Fruit fly (Drosophila melanogaster): ENCODE results near the gene CG32318.
"Not testable (repeated sequence)": the region's sequence is repeated elsewhere in the genome, so short reads cannot be mapped to it uniquely, and the experiment has no call there.

CG32318 gene

dm6 chr3L:1246823-1247222 lies at the start of gene CG32318:
CG32318 (minus strand) TSS chr3L:1246923.
- not testable (repeated sequence) for TF ChIP-seq CG1620, CG7045, pad (GFP tag; optimal IDR thresholded peaks at IDR 0.05)

- TF ChIP-seq CG1620 (GFP tag; optimal IDR thresholded peaks at IDR 0.05): peak; percentile 49
- TF ChIP-seq cnc (optimal IDR thresholded peaks at IDR 0.05): no peak
- peak; percentile 2 for TF ChIP-seq pad (GFP tag; optimal IDR thresholded peaks at IDR 0.05)
Measured at dm6 chr3L:1295693-1296092, 49.0 kb upstream of the CG32318 start, which contains the start of gene Rabex-5. Rabex-5 (plus strand) TSS chr3L:1295913.

dm6 chr3L:1294835-1295234 lies 48.1 kb upstream of the CG32318 start:
- TF ChIP-seq CG7101 (tag; optimal IDR thresholded peaks at IDR 0.05) (no peak), tj (GFP tag; optimal IDR thresholded peaks at IDR 0.05) (no peak), CG11617 (GFP tag; optimal IDR thresholded peaks at IDR 0.05) (no peak), kay (GFP tag; ENCODE audit: borderline replicate concordance) (no peak), CG33017 (tag; optimal IDR thresholded peaks at IDR 0.05) (no peak), CG12768 (GFP tag; optimal IDR thresholded peaks at IDR 0.05) (no peak), CG7045 (GFP tag; optimal IDR thresholded peaks at IDR 0.05) (no peak), cic (GFP tag; optimal IDR thresholded peaks at IDR 0.05) (no peak)

DNA sequence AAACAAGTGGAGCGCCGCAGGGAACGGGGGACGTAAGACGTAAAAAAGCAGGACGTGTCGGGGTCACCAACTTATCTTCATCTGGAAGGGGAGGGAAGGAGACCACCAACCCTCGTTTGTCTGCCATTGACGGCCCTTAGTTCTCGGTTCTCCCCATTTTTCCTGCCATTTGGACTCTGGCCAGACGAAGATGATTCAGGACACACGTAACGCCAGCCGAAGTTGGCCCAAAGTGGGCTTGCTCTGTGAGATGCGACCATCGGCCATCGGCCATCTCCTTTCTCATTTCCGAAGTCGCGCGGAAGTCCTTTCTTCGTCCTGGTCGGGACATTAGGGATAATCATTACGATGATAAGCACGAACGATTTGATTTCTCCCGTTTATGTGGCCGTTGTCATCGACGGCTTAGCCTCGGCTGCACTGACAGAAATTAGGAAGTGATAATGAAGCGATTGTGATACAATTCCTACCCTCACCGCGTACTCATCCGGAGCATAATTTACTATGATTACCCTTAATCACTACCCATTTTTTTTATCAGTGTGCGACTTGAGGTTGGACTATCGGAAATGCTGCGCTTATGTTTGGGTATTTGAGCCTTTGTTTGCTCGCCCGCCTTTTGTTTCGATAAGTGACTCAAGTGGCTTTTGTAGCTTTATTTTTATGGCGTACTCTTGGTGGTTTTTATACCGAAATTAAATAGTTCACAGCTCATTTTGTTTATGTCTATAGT lies 34.3 kb upstream of the CG32318 start:
- TF ChIP-seq CG5204 (GFP tag; optimal IDR thresholded peaks at IDR 0.05): no peak
- TF ChIP-seq kay (GFP tag; ENCODE audit: borderline replicate concordance): no peak
- no peak for TF ChIP-seq CG11617 (GFP tag; optimal IDR thresholded peaks at IDR 0.05)
- no peak for TF ChIP-seq cic (GFP tag; optimal IDR thresholded peaks at IDR 0.05)
- TF ChIP-seq CG12768 (GFP tag; optimal IDR thresholded peaks at IDR 0.05): no peak
- no peak for TF ChIP-seq bab1 (GFP tag; optimal IDR thresholded peaks at IDR 0.05)
- TF ChIP-seq Crg-1 (GFP tag; optimal IDR thresholded peaks at IDR 0.05): no peak
- TF ChIP-seq Hr96 (GFP tag; optimal IDR thresholded peaks at IDR 0.05): no peak
- TF ChIP-seq toe (GFP tag; optimal IDR thresholded peaks at IDR 0.05): no peak
- no peak for TF ChIP-seq pad (GFP tag; optimal IDR thresholded peaks at IDR 0.05)
- no peak for TF ChIP-seq cnc (optimal IDR thresholded peaks at IDR 0.05)
- no peak for TF ChIP-seq CG1620 (GFP tag; optimal IDR thresholded peaks at IDR 0.05)
- no peak for TF ChIP-seq Clk (GFP tag; optimal IDR thresholded peaks at IDR 0.05)
- no peak for TF ChIP-seq CG14711 (tag; optimal IDR thresholded peaks at IDR 0.05)
- TF ChIP-seq CG33017 (tag; optimal IDR thresholded peaks at IDR 0.05): no peak

- TF ChIP-seq Hr96 (GFP tag; optimal IDR thresholded peaks at IDR 0.05): no peak
- no peak for TF ChIP-seq Mnt (GFP tag; optimal IDR thresholded peaks at IDR 0.05)
- no peak for TF ChIP-seq CG1620 (GFP tag; optimal IDR thresholded peaks at IDR 0.05)
- no peak for TF ChIP-seq Crg-1 (GFP tag; optimal IDR thresholded peaks at IDR 0.05)
- no peak for TF ChIP-seq pad (GFP tag; optimal IDR thresholded peaks at IDR 0.05)
- no peak for TF ChIP-seq CG7101 (tag; optimal IDR thresholded peaks at IDR 0.05)
- no peak for TF ChIP-seq cic (GFP tag; optimal IDR thresholded peaks at IDR 0.05)
- no peak for TF ChIP-seq cnc (optimal IDR thresholded peaks at IDR 0.05)
- TF ChIP-seq toe (GFP tag; optimal IDR thresholded peaks at IDR 0.05): no peak
- no peak for TF ChIP-seq bab1 (GFP tag; optimal IDR thresholded peaks at IDR 0.05)
Measured at dm6 chr3L:1279685-1280084, 33.0 kb upstream of the CG32318 start.

DNA sequence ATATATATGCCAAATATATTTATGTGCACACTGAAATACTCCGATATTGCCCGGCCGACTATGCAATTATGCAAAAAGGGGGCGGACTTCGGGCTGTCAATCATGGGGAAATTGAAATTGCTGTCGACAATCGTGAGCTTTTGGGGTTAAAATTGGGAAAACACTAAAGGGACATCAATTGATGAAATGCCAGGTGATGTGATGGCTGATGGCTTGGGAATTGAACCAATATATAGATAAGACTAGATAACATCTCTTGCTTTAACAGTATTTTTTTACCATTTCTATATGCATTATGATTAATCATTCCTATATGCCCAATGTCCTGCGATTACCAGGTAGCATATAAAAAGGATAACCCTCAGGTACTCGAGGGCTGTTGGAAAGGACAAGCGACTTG lies 31.2 kb upstream of the CG32318 start:
- TF ChIP-seq ovo (GFP tag; optimal IDR thresholded peaks at IDR 0.05): no peak
- no peak for TF ChIP-seq bab1 (GFP tag; optimal IDR thresholded peaks at IDR 0.05)
- no peak for TF ChIP-seq Hr96 (GFP tag; optimal IDR thresholded peaks at IDR 0.05)
- TF ChIP-seq CG7045 (GFP tag; optimal IDR thresholded peaks at IDR 0.05): no peak
- no peak for TF ChIP-seq CG11617 (GFP tag; optimal IDR thresholded peaks at IDR 0.05)
- no peak for TF ChIP-seq CG1620 (GFP tag; optimal IDR thresholded peaks at IDR 0.05)
- TF ChIP-seq Crg-1 (GFP tag; optimal IDR thresholded peaks at IDR 0.05): no peak
- no peak for TF ChIP-seq Mnt (GFP tag; optimal IDR thresholded peaks at IDR 0.05)
- no peak for TF ChIP-seq CG12768 (GFP tag; optimal IDR thresholded peaks at IDR 0.05)
- no peak for TF ChIP-seq cic (GFP tag; optimal IDR thresholded peaks at IDR 0.05)
- TF ChIP-seq tj (GFP tag; optimal IDR thresholded peaks at IDR 0.05): no peak
- TF ChIP-seq CG5204 (GFP tag; optimal IDR thresholded peaks at IDR 0.05): no peak
- TF ChIP-seq kay (GFP tag; ENCODE audit: borderline replicate concordance): no peak
- no peak for TF ChIP-seq CG7101 (tag; optimal IDR thresholded peaks at IDR 0.05)
- no peak for TF ChIP-seq CG33017 (tag; optimal IDR thresholded peaks at IDR 0.05)
- no peak for TF ChIP-seq toe (GFP tag; optimal IDR thresholded peaks at IDR 0.05)
- no peak for TF ChIP-seq Clk (GFP tag; optimal IDR thresholded peaks at IDR 0.05)
- TF ChIP-seq cnc (optimal IDR thresholded peaks at IDR 0.05): no peak
- no peak for TF ChIP-seq pad (GFP tag; optimal IDR thresholded peaks at IDR 0.05)
- no peak for TF ChIP-seq CG14711 (tag; optimal IDR thresholded peaks at IDR 0.05)

DNA sequence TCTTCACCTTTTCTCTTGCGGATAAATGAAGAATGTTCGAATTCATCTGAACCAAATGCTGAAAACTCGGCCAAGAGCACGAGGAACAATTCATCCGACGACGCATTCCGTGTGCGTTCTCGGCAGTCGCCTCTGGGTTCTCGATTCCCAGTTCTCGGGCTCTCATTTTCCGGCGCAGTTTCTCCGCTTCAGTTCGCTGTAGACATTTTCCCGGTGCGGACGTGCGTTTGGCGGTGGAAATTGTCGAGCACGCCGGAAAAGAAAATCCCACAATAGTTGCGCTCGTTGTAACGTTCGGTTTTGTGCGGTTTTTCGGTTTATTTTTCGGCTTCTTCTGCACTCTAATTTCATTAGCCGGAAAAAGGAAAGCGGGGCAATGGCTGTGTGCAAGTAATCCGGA lies 29.0 kb upstream of the CG32318 start, which contains the start of gene CG32333:
Gene CG32333, plus strand, starts transcription at position 190 of the 400 bp plus-strand sequence.
- TF ChIP-seq tj (GFP tag; optimal IDR thresholded peaks at IDR 0.05): no peak
- no peak for TF ChIP-seq CG7045 (GFP tag; optimal IDR thresholded peaks at IDR 0.05)
- no peak for TF ChIP-seq Hr96 (GFP tag; optimal IDR thresholded peaks at IDR 0.05)
- no peak for TF ChIP-seq CG33017 (tag; optimal IDR thresholded peaks at IDR 0.05)
- TF ChIP-seq Crg-1 (GFP tag; optimal IDR thresholded peaks at IDR 0.05): no peak
- no peak for TF ChIP-seq CG7101 (tag; optimal IDR thresholded peaks at IDR 0.05)
- TF ChIP-seq CG14711 (tag; optimal IDR thresholded peaks at IDR 0.05): no peak
- no peak for TF ChIP-seq pad (GFP tag; optimal IDR thresholded peaks at IDR 0.05)
- TF ChIP-seq cic (GFP tag; optimal IDR thresholded peaks at IDR 0.05): no peak
- no peak for TF ChIP-seq CG5204 (GFP tag; optimal IDR thresholded peaks at IDR 0.05)
- TF ChIP-seq cnc (optimal IDR thresholded peaks at IDR 0.05): no peak
- TF ChIP-seq bab1 (GFP tag; optimal IDR thresholded peaks at IDR 0.05): no peak
- no peak for TF ChIP-seq CG12768 (GFP tag; optimal IDR thresholded peaks at IDR 0.05)
- no peak for TF ChIP-seq CG1620 (GFP tag; optimal IDR thresholded peaks at IDR 0.05)
- TF ChIP-seq Mnt (GFP tag; optimal IDR thresholded peaks at IDR 0.05): no peak
- no peak for TF ChIP-seq Clk (GFP tag; optimal IDR thresholded peaks at IDR 0.05)
- no peak for TF ChIP-seq CG11617 (GFP tag; optimal IDR thresholded peaks at IDR 0.05)

All from whole organism, adult.